Worm (Caenorhabditis elegans): ENCODE results near the gene srh-137.

ce11 chrV:16693732-16694131 lies 22.7 kb downstream of the srh-137 start, which contains the start of gene srw-42:
- TF ChIP-seq zfh-2 (GFP tag; conservative IDR thresholded peaks at IDR 0.05) = no peak
- TF ChIP-seq hmg-20 (GFP tag; IDR thresholded peaks at IDR 0.05) = no peak
